Worm (Caenorhabditis elegans) whole organism, midembryonic: ENCODE measurements around the gene ksr-1.

ENCODE experiments used
- T22C8.4 ChIP-seq: fragments of 200-800 bp; sonication (Bioruptor generic); IDR thresholded peaks from 2 replicates; pipeline ENCODE4 v1.3.6; 2022; ENCODE audit warnings: missing genetic modification characterization, missing compliant biosample characterization
- cog-1 ChIP-seq: sonication (generic microtip); optimal IDR thresholded peaks from 2 replicates; lab custom pipeline; 2016; ENCODE audit warnings: missing genetic modification characterization, missing compliant biosample characterization
- flt-1 ChIP-seq: fragments of 200-800 bp; sonication (Bioruptor generic); IDR thresholded peaks from 2 replicates; pipeline ENCODE4 v1.3.6; 2022; ENCODE audit warnings: missing genetic modification characterization, missing compliant biosample characterization
- klf-2 ChIP-seq: fragments of 200-800 bp; sonication (Bioruptor generic); conservative IDR thresholded peaks from 2 replicates; pipeline ENCODE4 v1.3.6; 2022; ENCODE audit warnings: missing genetic modification reagents, missing genetic modification characterization, missing compliant biosample characterization
- med-1 ChIP-seq: sonication (generic microtip); optimal IDR thresholded peaks from 2 replicates; lab custom pipeline; 2017; ENCODE audit warnings: missing genetic modification characterization, mild to moderate bottlenecking, missing compliant biosample characterization, antibody characterized with exemption, missing genetic modification reagents; ENCODE audit not compliant: insufficient read depth
- ref-1 ChIP-seq: fragments of 200-800 bp; sonication (Bioruptor generic); conservative IDR thresholded peaks from 2 replicates; pipeline ENCODE4 v1.3.6; 2022; ENCODE audit warnings: missing genetic modification reagents, missing genetic modification characterization, missing compliant biosample characterization
- tab-1 ChIP-seq: fragments of 200-800 bp; sonication (Bioruptor generic); IDR thresholded peaks from 2 replicates; pipeline ENCODE4 v1.3.6; 2022; ENCODE audit warnings: missing genetic modification characterization, missing compliant biosample characterization
- ztf-23 ChIP-seq: fragments of 200-800 bp; sonication (Bioruptor generic); IDR thresholded peaks from 2 replicates; pipeline ENCODE4 v1.3.6; 2022; ENCODE audit warnings: missing genetic modification reagents, missing genetic modification characterization, missing compliant biosample characterization
- ztf-29 ChIP-seq: fragments of 200-800 bp; sonication (Bioruptor generic); IDR thresholded peaks from 2 replicates; pipeline ENCODE4 v1.3.6; 2022; ENCODE audit warnings: missing genetic modification reagents, missing genetic modification characterization, missing compliant biosample characterization

The ksr-1 gene

ce11 chrX:8273496-8273895 lies 1.5 kb upstream of the ksr-1 start:
- TF ChIP-seq flt-1 (GFP tag; lab: Robert Waterston, UW) (no peak), T22C8.4 (GFP tag; lab: Robert Waterston, UW) (no peak), cog-1 (no peak), med-1 (no peak), ztf-23 (GFP tag; lab: Robert Waterston, UW) (no peak), tab-1 (GFP tag; lab: Robert Waterston, UW) (no peak), ztf-29 (GFP tag; lab: Robert Waterston, UW) (no peak), ref-1 (GFP tag; lab: Robert Waterston, UW) (no peak)

ce11 chrX:8276333-8276732 lies 1.4 kb downstream of the ksr-1 start:
- TF ChIP-seq flt-1 (GFP tag; lab: Robert Waterston, UW) (no peak), tab-1 (GFP tag; lab: Robert Waterston, UW) (no peak), ztf-29 (GFP tag; lab: Robert Waterston, UW) (no peak), med-1 (no peak), ztf-23 (GFP tag; lab: Robert Waterston, UW) (no peak), klf-2 (GFP tag; lab: Robert Waterston, UW) (no peak), cog-1 (no peak), T22C8.4 (GFP tag; lab: Robert Waterston, UW) (no peak), ref-1 (GFP tag; lab: Robert Waterston, UW) (no peak)

ce11 chrX:8276984-8277383 lies 2.0 kb downstream of the ksr-1 start:
- TF ChIP-seq flt-1 (GFP tag; lab: Robert Waterston, UW) (no peak), cog-1 (no peak), klf-2 (GFP tag; lab: Robert Waterston, UW) (no peak), ref-1 (GFP tag; lab: Robert Waterston, UW) (no peak), ztf-29 (GFP tag; lab: Robert Waterston, UW) (no peak), ztf-23 (GFP tag; lab: Robert Waterston, UW) (no peak)

ce11 chrX:8284003-8284402 lies 9.0 kb downstream of the ksr-1 start:
- TF ChIP-seq ztf-29 (GFP tag; lab: Robert Waterston, UW) (no peak), tab-1 (GFP tag; lab: Robert Waterston, UW) (no peak), T22C8.4 (GFP tag; lab: Robert Waterston, UW) (no peak), cog-1 (no peak), klf-2 (GFP tag; lab: Robert Waterston, UW) (no peak), med-1 (no peak), ztf-23 (GFP tag; lab: Robert Waterston, UW) (no peak), ref-1 (GFP tag; lab: Robert Waterston, UW) (no peak), flt-1 (GFP tag; lab: Robert Waterston, UW) (no peak)

- no peak for TF ChIP-seq T22C8.4 (GFP tag; lab: Robert Waterston, UW)
These were observed 10.3 kb downstream of the ksr-1 start, which contains the start of the genes fis-2 and F13B9.2 for ce11 chrX:8285169-8285796. Gene fis-2, minus strand, starts transcription at chrX:8285219. Gene F13B9.2, plus strand, starts transcription at chrX:8285683.

- TF ChIP-seq ztf-29 (GFP tag; lab: Robert Waterston, UW): no peak
- no peak for TF ChIP-seq ztf-23 (GFP tag; lab: Robert Waterston, UW)
- TF ChIP-seq T22C8.4 (GFP tag; lab: Robert Waterston, UW): no peak
- no peak for TF ChIP-seq ref-1 (GFP tag; lab: Robert Waterston, UW)
- TF ChIP-seq klf-2 (GFP tag; lab: Robert Waterston, UW): no peak
- TF ChIP-seq cog-1: no peak
- no peak for TF ChIP-seq med-1
- TF ChIP-seq tab-1 (GFP tag; lab: Robert Waterston, UW): no peak
- TF ChIP-seq flt-1 (GFP tag; lab: Robert Waterston, UW): no peak
These were observed 11.2 kb downstream of the ksr-1 start for ce11 chrX:8286164-8286563.

- TF ChIP-seq ztf-29 (GFP tag; lab: Robert Waterston, UW) (no peak), med-1 (no peak), T22C8.4 (GFP tag; lab: Robert Waterston, UW) (no peak), flt-1 (GFP tag; lab: Robert Waterston, UW) (peak; percentile 74; the same call in 1 of the 2 replicates), ztf-23 (GFP tag; lab: Robert Waterston, UW) (no peak), ref-1 (GFP tag; lab: Robert Waterston, UW) (no peak), cog-1 (peak; percentile 84), tab-1 (GFP tag; lab: Robert Waterston, UW) (no peak)
These were observed 11.9 kb downstream of the ksr-1 start, which contains the start of gene sec-16A.2 for ce11 chrX:8286740-8287299. Gene sec-16A.2, plus strand, starts transcription at chrX:8287249.

- TF ChIP-seq med-1 (no peak), T22C8.4 (GFP tag; lab: Robert Waterston, UW) (no peak), cog-1 (no peak), flt-1 (GFP tag; lab: Robert Waterston, UW) (no peak), ztf-23 (GFP tag; lab: Robert Waterston, UW) (no peak), ztf-29 (GFP tag; lab: Robert Waterston, UW) (no peak)
These were observed 19.6 kb downstream of the ksr-1 start, which contains the start of gene R09F10.3 for ce11 chrX:8294586-8294985. Gene R09F10.3, plus strand, starts transcription at chrX:8294625.

ce11 chrX:8297333-8297732 lies 22.4 kb downstream of the ksr-1 start:
- TF ChIP-seq T22C8.4 (GFP tag; lab: Robert Waterston, UW) (no peak), ztf-29 (GFP tag; lab: Robert Waterston, UW) (no peak), cog-1 (no peak), med-1 (no peak), tab-1 (GFP tag; lab: Robert Waterston, UW) (no peak), flt-1 (GFP tag; lab: Robert Waterston, UW) (no peak), ref-1 (GFP tag; lab: Robert Waterston, UW) (no peak)

- TF ChIP-seq med-1 (no peak), cog-1 (no peak), tab-1 (GFP tag; lab: Robert Waterston, UW) (no peak), klf-2 (GFP tag; lab: Robert Waterston, UW) (no peak), ztf-23 (GFP tag; lab: Robert Waterston, UW) (no peak), ztf-29 (GFP tag; lab: Robert Waterston, UW) (no peak), flt-1 (GFP tag; lab: Robert Waterston, UW) (no peak), T22C8.4 (GFP tag; lab: Robert Waterston, UW) (no peak), ref-1 (GFP tag; lab: Robert Waterston, UW) (no peak)
These were observed 24.6 kb downstream of the ksr-1 start, which contains the start of gene ced-13 for ce11 chrX:8299554-8299953. Gene ced-13, minus strand, starts transcription at chrX:8299654.
